Fruit fly (Drosophila melanogaster): ENCODE measurements around the gene hoip.

Gene hoip

dm6 chr2L:9692364-9693348 is 6.9 kb upstream of the hoip start:
- peak; percentile 67 for TF ChIP-seq noc (tag; optimal IDR thresholded peaks at IDR 0.05)

DNA sequence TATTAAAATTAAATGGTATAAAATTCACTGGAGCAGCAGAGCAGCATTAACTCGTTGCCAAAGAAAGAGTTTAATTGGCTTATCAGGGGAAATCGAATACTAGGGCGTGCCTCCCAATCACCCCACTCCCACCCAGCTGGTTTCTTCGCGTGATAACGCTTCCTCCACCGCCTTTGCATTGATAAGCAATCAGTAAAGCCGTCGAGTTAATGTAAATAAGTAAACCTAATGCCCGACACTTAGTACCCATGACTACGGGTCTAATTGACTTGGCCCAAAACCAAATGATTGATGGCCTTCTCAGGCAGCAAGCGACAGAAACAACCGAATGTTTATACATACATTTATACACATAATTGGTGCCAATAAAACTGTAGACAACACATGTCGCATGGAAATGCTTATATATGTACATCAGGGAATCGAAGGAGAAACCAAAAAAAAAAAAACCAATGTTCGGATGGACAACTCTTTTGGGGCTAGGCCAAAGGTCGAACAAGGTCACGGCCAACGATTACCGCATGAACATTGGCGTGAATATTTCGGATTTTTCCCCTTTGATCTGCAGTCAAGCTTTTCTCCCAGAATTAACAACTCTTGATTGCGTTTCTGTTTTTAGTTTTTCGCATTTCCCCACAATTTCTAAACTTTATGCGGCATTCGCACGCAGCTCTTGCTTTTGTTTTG is 5.5 kb upstream of the hoip start:
- TF ChIP-seq noc (tag; optimal IDR thresholded peaks at IDR 0.05): no peak

- no peak for TF ChIP-seq noc (tag; optimal IDR thresholded peaks at IDR 0.05)
These were observed 3.9 kb upstream of the hoip start for dm6 chr2L:9695723-9696122.

- no peak for TF ChIP-seq noc (tag; optimal IDR thresholded peaks at IDR 0.05)
These were observed 2.0 kb upstream of the hoip start for dm6 chr2L:9697561-9697960.

DNA sequence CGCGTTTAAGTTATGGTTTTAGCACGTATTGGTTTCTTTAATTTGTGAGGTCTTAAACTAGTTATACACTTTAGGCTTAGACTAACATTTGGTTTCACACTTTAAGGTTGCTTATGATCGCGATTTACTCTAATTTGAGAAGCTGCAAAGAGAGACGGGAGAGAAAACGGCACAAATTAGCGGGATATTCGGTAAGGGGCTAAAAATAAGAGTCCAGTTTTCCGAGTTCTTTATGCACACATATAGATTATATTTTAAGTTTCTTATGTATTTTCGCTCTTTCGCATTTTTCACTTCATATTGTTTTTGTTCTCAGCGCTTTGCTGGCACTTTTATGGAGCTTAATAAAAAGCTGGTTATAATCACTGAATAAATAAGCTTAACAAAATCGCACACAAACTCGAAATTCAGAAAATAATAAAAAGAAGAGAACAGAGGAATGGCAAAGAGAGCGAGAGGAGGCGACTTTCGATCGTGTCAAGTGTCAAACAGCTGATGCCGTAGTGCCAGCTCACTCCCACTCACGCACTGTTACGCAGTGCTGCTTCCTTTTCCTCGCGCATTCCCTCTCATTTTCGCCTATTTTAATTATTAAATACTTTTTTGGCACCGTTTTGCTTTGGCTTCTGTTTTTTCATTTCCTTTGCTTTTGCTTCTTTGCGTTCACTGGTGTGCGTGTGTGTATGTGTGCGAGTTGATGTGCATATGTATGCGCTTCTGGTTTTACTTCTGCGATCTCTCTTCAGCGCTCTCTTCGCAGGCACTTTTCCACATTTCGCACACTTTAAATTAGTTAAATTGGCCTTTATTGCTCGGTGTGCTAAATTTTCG is 1.3 kb upstream of the hoip start:
- peak; percentile 30 for TF ChIP-seq noc (tag; optimal IDR thresholded peaks at IDR 0.05)

DNA sequence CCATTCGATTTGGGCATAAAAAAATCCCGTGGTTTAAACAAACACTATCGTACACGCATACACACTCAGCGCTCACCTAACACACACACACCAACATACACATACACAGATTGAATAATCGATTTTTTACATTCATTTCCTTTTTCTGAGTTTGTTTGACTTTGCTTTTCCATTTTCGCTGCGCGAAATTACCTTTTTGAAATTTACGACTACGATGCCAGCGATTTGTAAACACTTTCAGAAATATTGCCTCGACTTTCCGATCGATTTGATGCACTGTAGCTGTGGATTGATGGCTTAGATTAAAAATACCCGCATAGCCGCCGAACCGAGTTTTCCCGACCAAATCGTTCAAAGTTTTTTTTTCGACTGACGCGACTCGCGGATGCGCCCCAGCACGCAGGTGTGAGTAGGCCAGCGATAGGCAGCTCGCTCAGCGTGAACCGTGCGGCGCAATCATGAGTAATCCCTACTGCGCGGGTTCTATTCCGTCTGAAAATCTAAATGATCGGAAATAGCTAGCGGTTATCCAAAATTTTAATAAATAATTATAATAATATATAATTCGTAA is 583 bp upstream of the hoip start, which contains the start of gene Pka-C1:
TSS of gene Pka-C1 (minus strand) at position 375 of the 571 bp plus-strand sequence.
- TF ChIP-seq noc (tag; optimal IDR thresholded peaks at IDR 0.05): peak; percentile 39

DNA sequence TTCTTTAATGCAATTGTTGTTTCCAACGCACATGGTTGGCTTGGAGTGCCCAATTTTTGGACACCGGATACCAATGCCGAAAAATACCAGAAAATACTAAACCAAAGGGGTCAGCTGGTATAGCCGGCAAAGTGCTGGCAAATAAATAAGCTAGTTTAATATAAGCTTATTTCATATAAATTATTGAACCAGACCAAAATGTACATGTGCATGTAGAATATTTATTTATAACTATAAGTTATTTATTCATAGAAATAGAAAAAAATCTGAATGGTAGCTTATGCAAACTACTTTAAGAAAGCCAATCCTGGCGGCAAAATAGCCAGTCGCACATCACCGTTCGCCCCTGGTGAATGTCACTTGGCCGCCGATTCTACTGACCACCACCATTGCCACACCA is 863 bp downstream of the hoip start, which contains the start of gene pelo:
TSS of gene pelo (plus strand) at position 357 of the 400 bp plus-strand sequence.
- peak; percentile 70 for TF ChIP-seq noc (tag; optimal IDR thresholded peaks at IDR 0.05)

DNA sequence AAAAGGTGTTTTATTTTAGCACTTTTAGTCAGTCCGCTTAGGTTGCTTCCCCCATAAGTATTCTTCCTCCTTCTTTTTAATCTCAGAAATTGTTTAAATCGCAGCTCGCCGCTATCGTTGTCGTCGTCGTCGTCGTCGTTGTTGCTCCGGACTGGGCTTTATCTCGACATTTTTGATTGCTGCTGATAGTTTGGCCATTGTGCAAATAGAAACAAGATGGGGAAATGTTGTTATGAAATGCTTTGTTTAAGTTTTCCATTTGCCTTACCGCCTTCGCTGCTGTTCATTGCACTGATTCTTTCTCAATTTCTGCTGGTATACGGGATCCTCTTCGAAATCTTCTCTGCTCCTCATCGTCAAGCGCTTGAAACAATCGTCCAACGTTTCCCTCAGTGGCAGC is 3.4 kb downstream of the hoip start:
- no peak for TF ChIP-seq noc (tag; optimal IDR thresholded peaks at IDR 0.05)

- no peak for TF ChIP-seq noc (tag; optimal IDR thresholded peaks at IDR 0.05)
These were observed 4.8 kb downstream of the hoip start for dm6 chr2L:9704343-9704742.

DNA sequence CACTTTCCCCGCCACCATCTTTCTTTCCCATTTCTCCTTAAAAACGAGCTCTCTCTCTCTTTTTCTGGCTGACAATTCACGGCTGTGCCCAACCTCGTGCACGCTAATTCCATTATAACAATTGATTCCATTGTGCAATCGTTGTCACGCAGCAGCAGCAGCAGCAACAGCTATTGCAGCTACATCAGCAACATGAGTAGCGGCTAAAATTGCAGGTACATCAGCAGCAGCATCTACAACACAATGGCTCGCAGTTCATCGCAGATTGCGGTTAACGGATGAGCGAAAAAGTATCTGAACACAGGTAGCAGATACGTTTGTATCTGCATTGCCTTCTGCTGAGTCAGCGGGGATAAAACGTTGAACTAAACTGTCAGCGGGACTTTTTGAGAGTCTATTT is 5.7 kb downstream of the hoip start:
- no peak for TF ChIP-seq noc (tag; optimal IDR thresholded peaks at IDR 0.05)

- peak; percentile 46 for TF ChIP-seq noc (tag; optimal IDR thresholded peaks at IDR 0.05)
These were observed 6.3 kb downstream of the hoip start, which contains the start of gene CG31710 for dm6 chr2L:9705872-9706317. Gene CG31710, minus strand, starts transcription at chr2L:9705954.

dm6 chr2L:9707103-9707502 is 7.5 kb downstream of the hoip start:
- no peak for TF ChIP-seq noc (tag; optimal IDR thresholded peaks at IDR 0.05)

dm6 chr2L:9707514-9708094 is 8.0 kb downstream of the hoip start:
- no peak for TF ChIP-seq noc (tag; optimal IDR thresholded peaks at IDR 0.05)

DNA sequence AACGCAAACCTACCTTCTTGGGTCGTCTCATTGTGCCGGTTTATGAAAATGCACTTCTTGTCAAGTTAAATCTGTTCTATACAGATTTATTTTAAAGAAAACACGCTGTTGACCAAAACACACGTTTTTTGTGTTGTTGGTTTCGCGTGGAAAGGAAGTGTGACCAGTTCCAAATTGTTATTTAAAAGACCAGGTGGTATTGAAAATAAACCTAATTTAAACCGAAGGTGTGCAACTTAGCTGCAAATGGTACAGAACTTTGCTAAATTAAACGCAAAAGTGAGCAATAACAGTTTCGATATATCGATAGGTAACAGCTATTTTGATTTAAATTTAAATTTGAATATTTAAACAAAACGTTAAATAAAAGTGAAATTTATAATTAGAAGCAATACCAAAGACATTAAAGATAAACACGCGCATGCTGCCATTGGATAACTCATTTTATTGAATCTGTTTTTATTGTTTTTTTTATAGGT is 11.6 kb downstream of the hoip start, which contains the start of gene CG4364:
TSS of gene CG4364 (minus strand) at position 165 of the 479 bp plus-strand sequence.
- TF ChIP-seq noc (tag; optimal IDR thresholded peaks at IDR 0.05): no peak

- no peak for TF ChIP-seq noc (tag; optimal IDR thresholded peaks at IDR 0.05)
These were observed 29.2 kb downstream of the hoip start for dm6 chr2L:9728791-9729190.
